Worm (Caenorhabditis elegans): ENCODE measurements around the gene dre-1.

The dre-1 gene

ce11 chrV:6504131-6504827, 42.0 kb downstream of the dre-1 start, which contains the start of gene moc-2:
moc-2 (minus strand) TSS chrV:6504181.
- no peak for TF ChIP-seq dao-5 (tag; optimal IDR thresholded peaks at IDR 0.05)
- TF ChIP-seq him-1 (tag; optimal IDR thresholded peaks at IDR 0.05): no peak

ce11 chrV:6503158-6503557, 43.1 kb downstream of the dre-1 start:
- no peak for TF ChIP-seq dao-5 (tag; optimal IDR thresholded peaks at IDR 0.05)
- TF ChIP-seq him-1 (tag; optimal IDR thresholded peaks at IDR 0.05): no peak
- TF ChIP-seq W03F9.2 (tag; optimal IDR thresholded peaks at IDR 0.05): no peak

- TF ChIP-seq W03F9.2 (tag; optimal IDR thresholded peaks at IDR 0.05) (no peak), dao-5 (tag; optimal IDR thresholded peaks at IDR 0.05) (no peak), him-1 (tag; optimal IDR thresholded peaks at IDR 0.05) (no peak)
These were observed 47.4 kb downstream of the dre-1 start, which contains the start of gene W01A11.1 for ce11 chrV:6498903-6499302. W01A11.1 (plus strand) TSS chrV:6499224.

ce11 chrV:6498441-6498840, 47.9 kb downstream of the dre-1 start:
- TF ChIP-seq dao-5 (tag; optimal IDR thresholded peaks at IDR 0.05) (no peak), W03F9.2 (tag; optimal IDR thresholded peaks at IDR 0.05) (no peak), him-1 (tag; optimal IDR thresholded peaks at IDR 0.05) (no peak)

ce11 chrV:6496611-6497158, 49.6 kb downstream of the dre-1 start, which contains the start of gene dgtr-1:
dgtr-1 (plus strand) TSS chrV:6497108.
- TF ChIP-seq W03F9.2 (tag; optimal IDR thresholded peaks at IDR 0.05) (peak; percentile 23), him-1 (tag; optimal IDR thresholded peaks at IDR 0.05) (no peak), dao-5 (tag; optimal IDR thresholded peaks at IDR 0.05) (no peak)

ce11 chrV:6495353-6495752, 50.9 kb downstream of the dre-1 start:
- no peak for TF ChIP-seq W03F9.2 (tag; optimal IDR thresholded peaks at IDR 0.05)
- no peak for TF ChIP-seq dao-5 (tag; optimal IDR thresholded peaks at IDR 0.05)
- no peak for TF ChIP-seq him-1 (tag; optimal IDR thresholded peaks at IDR 0.05)

ce11 chrV:6493821-6494220, 52.5 kb downstream of the dre-1 start, which contains the start of gene cpt-6:
cpt-6 (minus strand) TSS chrV:6493921.
- no peak for TF ChIP-seq him-1 (tag; optimal IDR thresholded peaks at IDR 0.05)
- TF ChIP-seq W03F9.2 (tag; optimal IDR thresholded peaks at IDR 0.05): no peak
- no peak for TF ChIP-seq dao-5 (tag; optimal IDR thresholded peaks at IDR 0.05)

ce11 chrV:6492497-6492896, 53.8 kb downstream of the dre-1 start:
- TF ChIP-seq dao-5 (tag; optimal IDR thresholded peaks at IDR 0.05): no peak
- TF ChIP-seq him-1 (tag; optimal IDR thresholded peaks at IDR 0.05): no peak
- TF ChIP-seq W03F9.2 (tag; optimal IDR thresholded peaks at IDR 0.05): no peak

ce11 chrV:6488849-6489248, 57.5 kb downstream of the dre-1 start, which contains the start of gene lec-10:
lec-10 (minus strand) TSS chrV:6489120.
- TF ChIP-seq him-1 (tag; optimal IDR thresholded peaks at IDR 0.05) (no peak), W03F9.2 (tag; optimal IDR thresholded peaks at IDR 0.05) (no peak), dao-5 (tag; optimal IDR thresholded peaks at IDR 0.05) (no peak)

- no peak for TF ChIP-seq W03F9.2 (tag; optimal IDR thresholded peaks at IDR 0.05)
- no peak for TF ChIP-seq dao-5 (tag; optimal IDR thresholded peaks at IDR 0.05)
- no peak for TF ChIP-seq him-1 (tag; optimal IDR thresholded peaks at IDR 0.05)
These were observed 58.4 kb downstream of the dre-1 start for ce11 chrV:6487878-6488277.

ce11 chrV:6485109-6485508, 61.2 kb downstream of the dre-1 start:
- TF ChIP-seq dao-5 (tag; optimal IDR thresholded peaks at IDR 0.05) (no peak), W03F9.2 (tag; optimal IDR thresholded peaks at IDR 0.05) (no peak), him-1 (tag; optimal IDR thresholded peaks at IDR 0.05) (no peak)
